Worm (Caenorhabditis elegans): ENCODE results near the gene cnep-1.

- TF ChIP-seq fos-1 (tag; optimal IDR thresholded peaks at IDR 0.05) (peak; percentile 51), dmd-4 (tag; optimal IDR thresholded peaks at IDR 0.05) (no peak)
Observed at ce11 chrII:7352507-7352906, 42.4 kb downstream of the cnep-1 start, which contains the start of gene hsp-4.
